Fruit fly (Drosophila melanogaster): ENCODE results near the gene CG6793.

Gene CG6793

DNA sequence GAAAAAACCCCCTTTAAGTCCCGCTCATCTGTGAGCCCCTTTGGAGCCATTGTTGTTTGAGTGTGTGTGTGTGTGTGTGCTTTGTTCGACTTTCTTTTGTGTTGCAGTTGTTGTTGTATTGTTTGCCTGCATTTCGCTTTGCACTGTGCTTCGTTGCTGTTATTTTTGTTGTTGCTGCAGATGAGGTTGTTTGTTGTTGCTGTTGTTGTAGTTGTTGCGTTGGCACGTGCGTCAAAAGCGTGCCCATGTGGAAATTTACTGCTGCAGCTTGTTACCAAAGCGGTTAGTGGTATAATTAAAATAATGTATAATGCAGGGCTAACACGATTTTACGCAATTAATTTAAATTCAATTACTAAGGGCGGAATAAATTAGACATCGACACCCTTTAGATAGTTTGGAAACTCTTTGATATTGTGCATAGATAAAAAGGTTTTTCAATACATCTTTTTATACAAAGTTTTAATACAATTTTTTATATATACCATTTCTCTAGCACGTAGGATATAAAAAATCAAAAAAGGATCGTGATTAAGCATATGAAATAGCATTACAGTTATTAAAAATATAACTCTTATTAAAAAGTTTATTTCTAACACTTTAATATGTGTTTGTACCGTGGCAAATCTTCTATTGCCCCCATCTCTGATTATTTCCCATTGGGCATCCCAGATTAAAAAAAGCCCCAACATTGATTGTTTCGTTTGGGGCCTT is 48.2 kb downstream of the CG6793 start (continued):
- peak; percentile 74 for TF ChIP-seq Sox14 (GFP tag; optimal IDR thresholded peaks at IDR 0.05)
- peak; percentile 29 for TF ChIP-seq vri (GFP tag; optimal IDR thresholded peaks at IDR 0.05)
- TF ChIP-seq esn (GFP tag; optimal IDR thresholded peaks at IDR 0.05), result peak; percentile 74
- peak; percentile 28 for TF ChIP-seq net (GFP tag; optimal IDR thresholded peaks at IDR 0.05)
- TF ChIP-seq CG4318 (GFP tag; optimal IDR thresholded peaks at IDR 0.05), result no peak
- peak; percentile 40 for TF ChIP-seq Blimp-1 (GFP tag; optimal IDR thresholded peaks at IDR 0.05)
- TF ChIP-seq CG3032 (tag; optimal IDR thresholded peaks at IDR 0.05), result peak; percentile 14
- TF ChIP-seq CG11762 (GFP tag; optimal IDR thresholded peaks at IDR 0.05; ENCODE audit: insufficient read depth), result peak; percentile 12
- no peak for TF ChIP-seq CG1621 (tag; optimal IDR thresholded peaks at IDR 0.05)
- no peak for TF ChIP-seq ss (GFP tag; optimal IDR thresholded peaks at IDR 0.05)
- TF ChIP-seq CG8119 (GFP tag; IDR thresholded peaks at IDR 0.05), result no peak
- TF ChIP-seq CG32006 (GFP tag; optimal IDR thresholded peaks at IDR 0.05), result peak; percentile 52
- peak; percentile 44 for TF ChIP-seq acj6 (GFP tag; optimal IDR thresholded peaks at IDR 0.05)
- peak; percentile 33 for TF ChIP-seq CG8319 (GFP tag; optimal IDR thresholded peaks at IDR 0.05)
- TF ChIP-seq svp (GFP tag), result peak; percentile 74
- peak; percentile 23 for TF ChIP-seq fkh (GFP tag; optimal IDR thresholded peaks at IDR 0.05)
- peak; percentile 53 for TF ChIP-seq CG31627 (GFP tag; optimal IDR thresholded peaks at IDR 0.05)
- no peak for TF ChIP-seq CG7368 (GFP tag; optimal IDR thresholded peaks at IDR 0.05)
- peak; percentile 58 for TF ChIP-seq CG34406 (GFP tag; optimal IDR thresholded peaks at IDR 0.05)
- TF ChIP-seq CG15336 (GFP tag; IDR thresholded peaks at IDR 0.05), result no peak
- TF ChIP-seq Sox15 (GFP tag; optimal IDR thresholded peaks at IDR 0.05), result peak; percentile 15
- TF ChIP-seq Sox102F (GFP tag; optimal IDR thresholded peaks at IDR 0.05), result peak; percentile 64
- peak; percentile 54 for TF ChIP-seq Hr39 (GFP tag; optimal IDR thresholded peaks at IDR 0.05)
- no peak for TF ChIP-seq CG11294 (GFP tag; IDR thresholded peaks at IDR 0.05)
- TF ChIP-seq CG6808 (GFP tag; optimal IDR thresholded peaks at IDR 0.05), result peak; percentile 32
- TF ChIP-seq CG8632 (GFP tag; optimal IDR thresholded peaks at IDR 0.05), result peak; percentile 47
- peak; percentile 58 for TF ChIP-seq Smox (GFP tag; optimal IDR thresholded peaks at IDR 0.05)
- TF ChIP-seq Ets21C (GFP tag; optimal IDR thresholded peaks at IDR 0.05), result peak; percentile 23
- TF ChIP-seq Eip75B (GFP tag; optimal IDR thresholded peaks at IDR 0.05), result peak; percentile 18
- peak; percentile 75 for TF ChIP-seq Eip78C (GFP tag)
- no peak for TF ChIP-seq CG10669 (GFP tag; optimal IDR thresholded peaks at IDR 0.05)
- TF ChIP-seq lz (GFP tag; optimal IDR thresholded peaks at IDR 0.05), result peak; percentile 39
- peak; percentile 18 for TF ChIP-seq CG6792 (GFP tag; optimal IDR thresholded peaks at IDR 0.05)
- TF ChIP-seq CG6276 (GFP tag; optimal IDR thresholded peaks at IDR 0.05), result peak; percentile 44
- peak; percentile 1 for TF ChIP-seq fd59A (GFP tag; optimal IDR thresholded peaks at IDR 0.05)
- peak; percentile 5 for TF ChIP-seq Ets96B (tag; optimal IDR thresholded peaks at IDR 0.05)

DNA sequence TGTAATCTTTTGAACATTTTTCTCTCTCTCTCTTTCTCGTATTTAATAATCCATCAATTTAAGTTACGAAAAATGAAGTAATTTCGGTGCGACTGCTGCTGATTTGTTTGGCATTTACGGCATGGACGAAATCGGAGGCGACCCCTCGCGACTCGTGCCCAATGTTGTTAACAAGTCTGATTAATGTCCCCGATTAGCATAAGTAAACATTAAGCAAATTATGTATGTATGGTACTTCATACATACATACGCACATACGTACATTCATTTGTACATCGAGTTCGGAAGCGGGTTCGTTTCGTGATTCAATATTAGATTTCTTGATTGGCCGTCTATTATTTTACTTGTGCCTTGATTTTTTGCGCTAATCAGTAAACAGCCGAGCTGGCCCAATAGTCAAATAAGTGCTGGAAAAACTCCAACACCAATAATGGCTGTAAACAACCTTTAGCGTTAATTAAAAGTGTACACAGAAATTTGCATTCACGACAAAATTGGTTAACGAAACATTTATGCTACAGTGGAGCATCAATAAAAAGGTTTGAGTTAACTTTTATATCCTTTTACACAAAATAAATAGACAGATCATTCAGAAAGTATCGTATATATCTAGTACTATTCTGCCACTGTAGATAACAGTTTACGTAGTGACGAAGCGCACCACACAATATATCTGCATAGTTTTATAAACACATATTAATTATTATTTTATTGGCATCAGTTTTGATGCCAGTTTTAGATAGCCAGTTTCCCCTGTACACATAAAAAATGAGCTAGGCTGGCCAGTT is 48.9 kb downstream of the CG6793 start:
- TF ChIP-seq CG3919 (GFP tag; optimal IDR thresholded peaks at IDR 0.05), result peak; percentile 19
- peak; percentile 1 for TF ChIP-seq CG31627 (GFP tag; optimal IDR thresholded peaks at IDR 0.05)
- peak in 1 of 2 experiments; percentile 6 for TF ChIP-seq salr (GFP tag; optimal IDR thresholded peaks at IDR 0.05)
- peak; percentile 33 for TF ChIP-seq pdm3 (GFP tag; optimal IDR thresholded peaks at IDR 0.05)
- TF ChIP-seq CG34406 (GFP tag; optimal IDR thresholded peaks at IDR 0.05), result no peak
- peak; percentile 12 for TF ChIP-seq Lpt (GFP tag; optimal IDR thresholded peaks at IDR 0.05)
- TF ChIP-seq spab (GFP tag; optimal IDR thresholded peaks at IDR 0.05), result no peak
- TF ChIP-seq achi (GFP tag; optimal IDR thresholded peaks at IDR 0.05), result peak; percentile 29
- TF ChIP-seq CG10631 (GFP tag; optimal IDR thresholded peaks at IDR 0.05), result no peak
- TF ChIP-seq CG15336 (GFP tag; IDR thresholded peaks at IDR 0.05), result peak; percentile 60
- TF ChIP-seq CG6276 (GFP tag; optimal IDR thresholded peaks at IDR 0.05), result peak; percentile 56
- TF ChIP-seq CG1621 (tag; optimal IDR thresholded peaks at IDR 0.05), result no peak
- peak; percentile 73 for TF ChIP-seq eg (GFP tag; IDR thresholded peaks at IDR 0.05)
- peak; percentile 66 for TF ChIP-seq CG32006 (GFP tag; optimal IDR thresholded peaks at IDR 0.05)
- no peak for TF ChIP-seq Sox14 (GFP tag; optimal IDR thresholded peaks at IDR 0.05)
- TF ChIP-seq svp (GFP tag), result no peak
- TF ChIP-seq topi (GFP tag; optimal IDR thresholded peaks at IDR 0.05), result peak; percentile 1
- TF ChIP-seq CG7368 (GFP tag; optimal IDR thresholded peaks at IDR 0.05), result no peak
- peak; percentile 12 for TF ChIP-seq lz (GFP tag; optimal IDR thresholded peaks at IDR 0.05)
- peak; percentile 36 for TF ChIP-seq OdsH (GFP tag; optimal IDR thresholded peaks at IDR 0.05)
- TF ChIP-seq CG6808 (GFP tag; optimal IDR thresholded peaks at IDR 0.05), result no peak
- no peak for TF ChIP-seq CG6854 (GFP tag; optimal IDR thresholded peaks at IDR 0.05)
- no peak for TF ChIP-seq CG16779 (tag; optimal IDR thresholded peaks at IDR 0.05)
